Fruit fly (Drosophila melanogaster): Measurements from ENCODE around the gene Fit1.

The Fit1 gene

dm6 chr3L:4102496-4103257, 687 bp upstream of the Fit1 start, which contains the start of gene CG14995 (continued):
- TF ChIP-seq hb (GFP tag; IDR thresholded peaks at IDR 0.05; ENCODE audit: partially characterized antibody) (peak; percentile 25; the same call in 2 of the 3 replicates), CG10267 (tag; optimal IDR thresholded peaks at IDR 0.05) (peak; percentile 5), CG17568 (GFP tag; optimal IDR thresholded peaks at IDR 0.05) (peak; percentile 37), Jarid2 (GFP tag; optimal IDR thresholded peaks at IDR 0.05) (peak; percentile 77), oc (tag; optimal IDR thresholded peaks at IDR 0.05) (peak; percentile 67), BEAF-32 (GFP tag; optimal IDR thresholded peaks at IDR 0.05) (peak; percentile 75), br (optimal IDR thresholded peaks at IDR 0.05) (no peak), ato (GFP tag; IDR thresholded peaks at IDR 0.05; ENCODE audit: partially characterized antibody) (peak; percentile 33; the same call in 1 of the 2 replicates), Dbx (GFP tag; IDR thresholded peaks at IDR 0.05) (0 out of 3 replicates have a peak, but pooled peaks have one; percentile 23), CG17829 (tag; optimal IDR thresholded peaks at IDR 0.05) (peak; percentile 13), Scr (GFP tag; IDR thresholded peaks at IDR 0.05; ENCODE audit: partially characterized antibody) (peak; percentile 67), twi (tag; optimal IDR thresholded peaks at IDR 0.05) (no peak), ro (GFP tag; IDR thresholded peaks at IDR 0.05) (no peak), Meics (GFP tag; optimal IDR thresholded peaks at IDR 0.05) (peak; percentile 20), CG34224 (GFP tag; IDR thresholded peaks at IDR 0.05; ENCODE audit: partially characterized antibody) (peak; percentile 28; the same call in 2 of the 3 replicates), Bgb (GFP tag; IDR thresholded peaks at IDR 0.05; ENCODE audit: partially characterized antibody) (peak; percentile 70), CG14710 (tag; optimal IDR thresholded peaks at IDR 0.05) (peak; percentile 99), wor (GFP tag; IDR thresholded peaks at IDR 0.05) (no peak), tna (GFP tag; IDR thresholded peaks at IDR 0.05; ENCODE audit: partially characterized antibody) (peak; percentile 42; the same call in 1 of the 2 replicates), fd64A (GFP tag; optimal IDR thresholded peaks at IDR 0.05) (peak; percentile 51), kni (GFP tag; optimal IDR thresholded peaks at IDR 0.05) (peak; percentile 56), gt (GFP tag; IDR thresholded peaks at IDR 0.05) (no peak), Nf-YC (tag; optimal IDR thresholded peaks at IDR 0.05) (peak; percentile 31), sug (tag; optimal IDR thresholded peaks at IDR 0.05) (peak; percentile 43), CG31365 (tag; optimal IDR thresholded peaks at IDR 0.05) (peak; percentile 48), CG4617 (GFP tag; optimal IDR thresholded peaks at IDR 0.05; ENCODE audit: borderline replicate concordance) (peak; percentile 41), CG11504 (tag; optimal IDR thresholded peaks at IDR 0.05) (peak; percentile 14), CG14441 (GFP tag; IDR thresholded peaks at IDR 0.05) (no peak), Adf1 (GFP tag; IDR thresholded peaks at IDR 0.05) (peak; percentile 45; the same call in 1 of the 2 replicates), zen (tag; optimal IDR thresholded peaks at IDR 0.05) (peak; percentile 1), gro (GFP tag; optimal IDR thresholded peaks at IDR 0.05) (peak; percentile 24), Nf-YA (GFP tag; IDR thresholded peaks at IDR 0.05) (no peak), CG6175 (GFP tag; IDR thresholded peaks at IDR 0.05) (no peak), vvl (GFP tag; IDR thresholded peaks at IDR 0.05) (peak; percentile 49; the same call in 1 of the 2 replicates), corto (GFP tag; optimal IDR thresholded peaks at IDR 0.05) (no peak), CG3163 (GFP tag; optimal IDR thresholded peaks at IDR 0.05) (peak; percentile 31), Med (GFP tag) (peak; percentile 69), CHES-1-like (GFP tag; optimal IDR thresholded peaks at IDR 0.05) (peak; percentile 25), Lpt (GFP tag; optimal IDR thresholded peaks at IDR 0.05) (no peak), slbo (GFP tag; IDR thresholded peaks at IDR 0.05) (peak; percentile 41), row (GFP tag; IDR thresholded peaks at IDR 0.05) (peak; percentile 49), CG7963 (GFP tag; IDR thresholded peaks at IDR 0.05; ENCODE audit: partially characterized antibody) (peak; percentile 36; the same call in 1 of the 3 replicates), eve (GFP tag; optimal IDR thresholded peaks at IDR 0.05) (no peak), bbx (GFP tag; IDR thresholded peaks at IDR 0.05; ENCODE audit: partially characterized antibody) (peak; percentile 51; the same call in 1 of the 2 replicates), CG3838 (GFP tag; optimal IDR thresholded peaks at IDR 0.05) (no peak), ac (GFP tag; optimal IDR thresholded peaks at IDR 0.05) (no peak), HHEX (GFP tag; optimal IDR thresholded peaks at IDR 0.05) (peak; percentile 7), grau (tag; optimal IDR thresholded peaks at IDR 0.05) (peak; percentile 9)
